Worm (Caenorhabditis elegans) whole organism, L4 larva: ENCODE measurements around the gene F53C3.7.

Source experiments
- F37D6.2 ChIP-seq: sonication (generic microtip); optimal IDR thresholded peaks from 2 replicates; lab custom pipeline; 2016; ENCODE audit warnings: mild to moderate bottlenecking, missing genetic modification characterization, missing compliant biosample characterization
- F44E2.7 ChIP-seq: fragments of 200-800 bp; sonication (Bioruptor generic); IDR thresholded peaks from 2 replicates; pipeline ENCODE4 v2.1.2; 2022; ENCODE audit warnings: missing genetic modification characterization, missing compliant biosample characterization
- F49E8.2 ChIP-seq: sonication (generic microtip); optimal IDR thresholded peaks from 2 replicates; lab custom pipeline; 2016; ENCODE audit warnings: missing compliant biosample characterization, mild to moderate bottlenecking, missing genetic modification characterization, borderline replicate concordance
- T20F7.1 ChIP-seq: fragments of 200-800 bp; sonication (Bioruptor generic); optimal IDR thresholded peaks from 2 replicates; lab custom pipeline; 2018; ENCODE audit warnings: mild to moderate bottlenecking, missing genetic modification characterization, missing compliant biosample characterization
- aha-1 ChIP-seq: fragments of 150-350 bp; peaks from one replicate; lab custom pipeline; 2014; ENCODE audit warnings: missing biosample characterization, missing genetic modification characterization
- attf-4 ChIP-seq: sonication (generic microtip); optimal IDR thresholded peaks from 3 replicates; lab custom pipeline; 2017; ENCODE audit warnings: missing biosample characterization, missing genetic modification characterization
- ceh-28 ChIP-seq: fragments of 150-350 bp; optimal IDR thresholded peaks from 2 replicates; lab custom pipeline; 2014; ENCODE audit warnings: missing biosample characterization, missing genetic modification reagents, missing genetic modification characterization
- ceh-32 ChIP-seq: sonication (generic microtip); optimal IDR thresholded peaks from 2 replicates; lab custom pipeline; 2016; ENCODE audit warnings: mild to moderate bottlenecking, missing genetic modification characterization, missing compliant biosample characterization; ENCODE audit not compliant: poor library complexity
- ceh-62 ChIP-seq: sonication (generic microtip); optimal IDR thresholded peaks from 2 replicates; lab custom pipeline; 2017; ENCODE audit warnings: missing biosample characterization, missing genetic modification characterization
- ceh-82 ChIP-seq: sonication (generic microtip); optimal IDR thresholded peaks from 2 replicates; lab custom pipeline; 2017; ENCODE audit warnings: missing biosample characterization, missing genetic modification characterization
- cey-2 ChIP-seq: sonication (generic microtip); optimal IDR thresholded peaks from 3 replicates; lab custom pipeline; 2017; ENCODE audit warnings: missing genetic modification characterization, mild to moderate bottlenecking, missing compliant biosample characterization, antibody characterized with exemption, borderline replicate concordance; ENCODE audit not compliant: insufficient read depth
- daf-19 ChIP-seq: fragments of 200-800 bp; sonication (Bioruptor generic); conservative IDR thresholded peaks from 2 replicates; pipeline ENCODE4 v1.3.6; 2022; ENCODE audit warnings: missing genetic modification characterization, missing compliant biosample characterization
- dmd-6 ChIP-seq: fragments of 200-800 bp; sonication (Bioruptor generic); IDR thresholded peaks from 2 replicates; pipeline ENCODE4 v1.3.6; 2022; ENCODE audit warnings: missing genetic modification reagents, missing genetic modification characterization, missing compliant biosample characterization
- duxl-1 ChIP-seq: sonication (generic microtip); optimal IDR thresholded peaks from 2 replicates; lab custom pipeline; 2016; ENCODE audit warnings: mild to moderate bottlenecking, missing genetic modification characterization, moderate library complexity, missing compliant biosample characterization; ENCODE audit not compliant: poor library complexity
- dve-1 ChIP-seq: sonication (generic microtip); optimal IDR thresholded peaks from 2 replicates; lab custom pipeline; 2017; ENCODE audit warnings: antibody characterized with exemption, mild to moderate bottlenecking, missing genetic modification characterization, missing compliant biosample characterization; ENCODE audit not compliant: insufficient read depth
- hlh-11 ChIP-seq: fragments of 200-800 bp; sonication (Bioruptor generic); optimal IDR thresholded peaks from 2 replicates; lab custom pipeline; 2018; ENCODE audit warnings: mild to moderate bottlenecking, missing genetic modification characterization, missing compliant biosample characterization
- jun-1 ChIP-seq: fragments of 150-350 bp; optimal IDR thresholded peaks from 2 replicates; lab custom pipeline; 2014; ENCODE audit warnings: missing biosample characterization, missing genetic modification reagents, missing genetic modification characterization
- lim-7 ChIP-seq: fragments of 200-800 bp; sonication (Bioruptor generic); IDR thresholded peaks from 2 replicates; pipeline ENCODE4 v1.3.6; 2022; ENCODE audit warnings: missing genetic modification characterization, missing compliant biosample characterization
- lin-13 ChIP-seq: fragments of 150-350 bp; optimal IDR thresholded peaks from 2 replicates; lab custom pipeline; 2014; ENCODE audit warnings: missing biosample characterization, missing genetic modification reagents, missing genetic modification characterization
- lsy-2 ChIP-seq, 2 experiments: fragments of 150-350 bp in 1 of 2; sonication (generic microtip) in 1 of 2; optimal IDR thresholded peaks; 2 replicates each; lab custom pipeline; 2014 to 2017; ENCODE audit warnings: missing biosample characterization in 2 of 2, missing genetic modification characterization in 2 of 2
- mep-1 ChIP-seq: fragments of 150-350 bp; sonication (generic microtip); optimal IDR thresholded peaks from 3 replicates; lab custom pipeline; 2014; ENCODE audit warnings: missing biosample characterization, missing genetic modification characterization
- mes-2 ChIP-seq: sonication (generic microtip); optimal IDR thresholded peaks from 2 replicates; lab custom pipeline; 2016; ENCODE audit warnings: missing genotype, mild to moderate bottlenecking, missing genetic modification characterization, missing compliant biosample characterization; ENCODE audit not compliant: poor library complexity, severe bottlenecking
- mxl-2 ChIP-seq: fragments of 200-800 bp; sonication (Bioruptor generic); conservative IDR thresholded peaks from 2 replicates; pipeline ENCODE4 v1.3.6; 2022; ENCODE audit warnings: missing genetic modification reagents, missing genetic modification characterization, missing compliant biosample characterization
- nhr-102 ChIP-seq: sonication (generic microtip); optimal IDR thresholded peaks from 2 replicates; lab custom pipeline; 2016; ENCODE audit warnings: mild to moderate bottlenecking, missing genetic modification characterization, moderate library complexity, missing compliant biosample characterization
- nhr-11 ChIP-seq: fragments of 150-350 bp; optimal IDR thresholded peaks from 2 replicates; lab custom pipeline; 2014; ENCODE audit warnings: missing biosample characterization, missing genetic modification characterization
- nhr-28 ChIP-seq: fragments of 150-350 bp; optimal IDR thresholded peaks from 2 replicates; lab custom pipeline; 2014; ENCODE audit warnings: missing biosample characterization, missing genetic modification characterization
- nhr-42 ChIP-seq: fragments of 200-800 bp; sonication (Bioruptor generic); IDR thresholded peaks from 2 replicates; pipeline ENCODE4 v1.3.6; 2022; ENCODE audit warnings: missing genetic modification characterization, missing compliant biosample characterization
- nhr-6 ChIP-seq: fragments of 150-350 bp; optimal IDR thresholded peaks from 2 replicates; lab custom pipeline; 2014; ENCODE audit warnings: missing biosample characterization, missing genetic modification characterization
- nhr-77 ChIP-seq: fragments of 150-350 bp; optimal IDR thresholded peaks from 2 replicates; lab custom pipeline; 2014; ENCODE audit warnings: missing biosample characterization, missing genetic modification characterization
- set-16 ChIP-seq: fragments of 200-800 bp; sonication (Bioruptor generic); IDR thresholded peaks from 2 replicates; pipeline ENCODE4 v1.3.6; 2022; ENCODE audit warnings: missing genetic modification reagents, missing genetic modification characterization, missing compliant biosample characterization
- spr-1 ChIP-seq: sonication (generic microtip); optimal IDR thresholded peaks from 2 replicates; lab custom pipeline; 2016; ENCODE audit warnings: mild to moderate bottlenecking, missing genetic modification characterization, missing compliant biosample characterization
- tra-1 ChIP-seq: fragments of 200-800 bp; sonication (Bioruptor generic); IDR thresholded peaks from 2 replicates; pipeline ENCODE4 v1.3.6; 2022; ENCODE audit warnings: missing genetic modification reagents, missing genetic modification characterization, missing compliant biosample characterization
- unc-62 ChIP-seq, 3 experiments: fragments of 150-350 bp in 1 of 3; sonication (generic microtip); optimal IDR thresholded peaks in 2 of 3; peaks in 1 of 3; 1 replicate in 1 of 3; 2 replicates in 2 of 3; lab custom pipeline; 2014 to 2017; ENCODE audit warnings: missing biosample characterization in 3 of 3, missing genetic modification characterization in 3 of 3, missing genetic modification reagents in 3 of 3, missing genotype in 1 of 3
- zag-1 ChIP-seq: fragments of 150-350 bp; optimal IDR thresholded peaks from 2 replicates; lab custom pipeline; 2014; ENCODE audit warnings: missing biosample characterization, missing genetic modification characterization
- zfp-2 ChIP-seq: sonication (generic microtip); optimal IDR thresholded peaks from 2 replicates; lab custom pipeline; 2016; ENCODE audit warnings: mild to moderate bottlenecking, missing genetic modification characterization, missing compliant biosample characterization
- zfp-3 ChIP-seq: fragments of 200-800 bp; sonication (Bioruptor generic); conservative IDR thresholded peaks from 2 replicates; pipeline ENCODE4 v1.3.6; 2022; ENCODE audit warnings: missing genetic modification reagents, missing genetic modification characterization, missing compliant biosample characterization

Gene F53C3.7

DNA sequence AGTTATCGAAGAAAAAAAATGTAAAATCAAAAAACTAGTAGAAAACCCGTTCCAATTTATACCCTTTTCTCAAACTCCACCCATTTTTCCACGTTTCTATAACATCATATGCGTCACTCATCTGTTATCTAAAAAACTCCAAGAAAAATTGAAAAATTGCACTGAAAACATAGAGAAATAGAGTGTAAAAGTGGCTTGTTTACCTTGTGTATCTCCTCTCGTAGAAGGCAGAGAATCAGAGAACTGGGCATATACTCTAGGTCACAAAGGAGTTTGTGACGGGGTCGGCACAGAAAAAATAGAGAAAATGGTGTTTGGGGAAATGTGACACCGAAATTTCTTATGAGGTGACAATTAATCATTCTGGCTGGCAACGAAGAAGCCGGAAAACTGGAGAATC is 16.4 kb downstream of the F53C3.7 start (continued):
- no peak for TF ChIP-seq attf-4 (tag; lab: Kevin White, UChicago)
- TF ChIP-seq, all 104 proteins: peak for 14

DNA sequence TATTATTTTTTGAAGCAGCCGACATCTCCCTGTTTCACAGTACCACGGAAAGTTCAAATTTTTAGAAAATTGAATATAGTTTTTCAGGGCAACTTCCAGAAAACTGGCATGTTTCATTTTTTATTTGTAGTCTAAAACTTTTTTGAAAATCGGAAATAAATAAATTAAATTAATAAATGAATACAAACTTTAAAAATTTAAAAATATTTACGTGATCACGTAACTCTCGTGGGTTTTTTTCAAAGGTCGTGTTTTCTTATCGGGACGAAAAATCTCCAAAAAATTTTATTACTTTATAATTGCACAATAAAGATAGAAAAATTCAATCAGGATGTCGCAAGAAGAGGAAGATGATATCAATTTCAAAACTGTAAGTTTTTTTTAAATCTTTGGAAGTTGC is 16.9 kb downstream of the F53C3.7 start, which contains the start of gene F53C3.1:
TSS of gene F53C3.1 (plus strand) at position 301 of the 400 bp plus-strand sequence.
- TF ChIP-seq ceh-62 (no peak), zfp-3 (GFP tag; lab: Robert Waterston, UW) (no peak), ceh-82 (tag; lab: Kevin White, UChicago) (no peak), F49E8.2 (tag; lab: Kevin White, UChicago) (no peak), attf-4 (tag; lab: Kevin White, UChicago) (no peak), mxl-2 (GFP tag; lab: Robert Waterston, UW) (no peak), F44E2.7 (GFP tag; lab: Robert Waterston, UW) (no peak), cey-2 (tag; lab: Kevin White, UChicago) (no peak), ceh-32 (no peak), F37D6.2 (no peak), nhr-102 (no peak)

DNA sequence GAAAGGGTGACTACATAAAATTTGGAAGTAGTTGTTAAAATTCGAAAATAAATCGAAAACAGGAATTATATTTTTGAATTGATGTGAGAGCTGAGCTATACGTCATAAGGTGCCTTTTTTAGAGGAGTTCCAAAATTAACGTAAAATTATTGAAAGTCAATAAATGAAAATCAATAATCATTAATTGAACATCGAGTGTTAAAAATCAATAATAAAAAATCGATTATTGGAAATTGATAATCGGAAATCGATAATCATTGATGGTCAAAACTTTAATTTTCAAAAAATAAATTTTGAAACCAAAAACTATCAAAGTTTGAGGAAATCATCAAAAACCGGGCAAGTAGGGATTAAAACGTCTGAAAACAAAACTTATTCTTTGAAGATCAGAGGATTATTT is 18.8 kb downstream of the F53C3.7 start:
- peak; percentile 79 for TF ChIP-seq ceh-28
- TF ChIP-seq lin-13 (GFP tag; lab: Kevin White, UChicago): no peak
- TF ChIP-seq, all 104 proteins: peak for 1

DNA sequence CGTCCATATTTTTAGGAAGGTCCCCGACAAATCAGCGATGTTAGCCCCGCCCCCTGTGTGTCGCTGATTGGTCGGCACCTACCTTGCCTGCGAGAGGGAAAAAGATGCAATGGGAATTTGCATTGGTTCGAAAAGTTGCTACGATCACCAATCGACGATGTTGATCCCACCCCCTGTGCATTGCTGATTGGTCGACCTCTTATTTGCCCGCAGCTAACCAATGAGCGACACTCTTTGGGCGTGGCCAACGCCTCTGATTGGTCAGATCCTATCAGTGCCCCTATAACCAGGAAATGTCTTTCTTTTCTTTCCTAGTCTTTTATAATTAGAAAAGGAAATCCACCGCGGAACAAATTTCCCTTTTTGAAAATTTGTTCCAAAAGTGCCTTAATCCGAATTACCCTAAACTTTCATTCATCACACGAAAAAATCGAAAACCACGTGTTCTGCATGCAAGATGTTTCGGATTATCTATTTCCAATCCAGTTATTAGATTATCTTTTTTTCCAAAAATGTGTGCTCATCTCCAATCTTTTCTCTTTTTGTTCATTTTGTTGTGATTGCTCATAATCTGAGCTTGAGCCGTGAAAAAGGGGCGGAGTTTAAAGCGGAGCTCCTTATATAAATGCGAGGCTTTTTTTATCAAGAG is 23.3 kb downstream of the F53C3.7 start:
- TF ChIP-seq tra-1 (GFP tag; lab: Robert Waterston, UW): 0 out of 2 replicates have a peak, but pooled peaks have one; percentile 7
- peak in 1 of 2 experiments; percentile 6 for TF ChIP-seq unc-62 (GFP tag; optimal IDR thresholded peaks at IDR 0.05 in 1 of 2; lab: Kevin White, UChicago)
- no peak for TF ChIP-seq unc-62 (tag; optimal IDR thresholded peaks at IDR 0.05; lab: Kevin White, UChicago)
- no peak for TF ChIP-seq spr-1
- peak; percentile 66 for TF ChIP-seq aha-1 (tag; lab: Kevin White, UChicago)
- TF ChIP-seq, all 104 proteins: peak for 3

DNA sequence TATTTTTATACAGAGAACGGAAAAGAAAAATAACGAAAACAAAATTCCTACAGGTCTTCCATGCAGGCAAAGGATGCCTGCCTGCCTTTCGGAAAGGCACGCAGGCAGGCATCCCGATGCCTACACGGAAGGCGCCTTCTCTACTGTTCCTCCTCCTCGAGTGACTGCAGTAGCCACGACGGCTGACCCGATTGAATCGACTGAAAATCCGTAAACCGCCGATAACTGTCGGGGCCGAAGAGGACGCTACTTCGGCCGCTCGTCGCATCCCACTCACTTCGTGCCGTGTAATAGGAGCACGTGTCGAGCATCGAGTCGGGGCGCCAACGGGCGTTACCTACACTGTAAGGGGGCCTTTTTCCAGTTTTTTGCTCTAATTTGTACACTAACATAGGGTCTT is 25.8 kb downstream of the F53C3.7 start:
- no peak for TF ChIP-seq zfp-2 (tag; lab: Kevin White, UChicago)
- no peak for TF ChIP-seq lim-7
- peak; percentile 61; the same call in 1 of the 2 replicates for TF ChIP-seq set-16 (GFP tag; lab: Robert Waterston, UW)

DNA sequence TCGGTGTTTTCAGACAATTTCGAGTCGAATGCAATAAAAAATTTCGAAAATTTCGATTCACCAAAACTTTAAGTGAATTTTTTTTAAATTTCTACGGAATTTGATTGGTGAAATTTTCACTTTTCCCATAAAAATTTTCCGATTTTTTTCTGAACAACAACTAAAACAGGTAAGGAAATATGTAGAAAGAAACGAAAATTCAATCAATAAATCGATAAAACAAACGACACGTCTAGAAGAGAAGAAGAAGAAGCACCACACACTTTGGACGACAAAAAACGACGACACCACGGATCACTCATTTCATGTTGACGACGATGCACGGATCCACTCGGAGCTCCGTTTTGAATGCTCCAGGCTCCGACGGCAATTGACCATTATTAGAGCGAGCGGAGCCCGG is 27.8 kb downstream of the F53C3.7 start:
- peak; percentile 80 for TF ChIP-seq ceh-28
- TF ChIP-seq jun-1 (tag; lab: Kevin White, UChicago): no peak

DNA sequence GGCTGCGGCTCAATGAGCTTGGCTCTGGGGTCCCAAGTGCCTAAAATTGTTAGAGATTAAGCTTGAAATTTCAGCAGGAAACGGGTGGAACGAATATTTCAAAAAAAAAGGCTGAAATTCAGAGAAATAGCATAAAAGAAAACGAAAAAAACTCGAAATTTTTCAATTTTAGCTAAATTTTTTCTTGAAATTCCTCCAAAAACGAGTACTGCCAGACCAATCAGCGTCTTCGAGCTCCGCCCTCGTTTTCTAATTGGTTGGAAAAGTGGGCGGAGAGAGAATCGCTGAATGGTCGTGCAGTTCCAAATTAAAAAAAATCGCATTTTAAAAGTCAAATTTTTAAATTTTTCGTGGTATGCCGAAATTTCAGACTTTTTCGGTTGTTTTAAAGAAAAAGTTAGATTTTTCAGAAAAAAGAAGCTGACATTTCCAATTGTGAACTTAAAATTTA is 33.1 kb downstream of the F53C3.7 start, which contains the start of gene plpp-1.1:
TSS of gene plpp-1.1 (minus strand) at position 51 of the 451 bp plus-strand sequence.
- TF ChIP-seq nhr-42 (GFP tag; lab: Robert Waterston, UW) (no peak), aha-1 (tag; lab: Kevin White, UChicago) (peak; percentile 12)

DNA sequence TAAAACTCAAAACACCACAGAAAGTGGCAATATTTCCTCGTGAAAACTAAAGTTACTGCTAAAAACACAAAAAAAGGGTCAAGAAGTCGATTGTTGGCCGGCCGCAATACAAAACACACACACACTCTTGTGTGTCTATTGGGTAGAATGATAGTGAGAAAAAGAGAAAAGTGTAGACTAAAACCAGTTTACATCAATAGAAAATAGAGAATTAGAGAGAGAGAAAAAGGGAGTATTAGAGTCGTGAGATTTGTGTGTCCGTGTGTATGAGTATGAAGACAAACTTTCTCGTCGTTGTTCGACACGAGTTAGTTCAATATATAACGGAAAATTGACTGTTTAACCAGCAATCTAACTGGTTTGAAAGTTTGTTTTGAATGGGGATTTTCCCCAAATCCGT is 34.6 kb downstream of the F53C3.7 start:
- TF ChIP-seq unc-62 (GFP tag; optimal IDR thresholded peaks at IDR 0.05 in 1 of 2; lab: Kevin White, UChicago) (peak in 1 of 2 experiments; percentile 94), unc-62 (tag; optimal IDR thresholded peaks at IDR 0.05; lab: Kevin White, UChicago) (no peak), hlh-11 (peak; percentile 23), duxl-1 (tag; lab: Kevin White, UChicago) (no peak), zag-1 (tag; lab: Kevin White, UChicago) (no peak), mep-1 (peak; percentile 39), nhr-77 (tag; lab: Kevin White, UChicago) (peak; percentile 2), daf-19 (GFP tag; lab: Robert Waterston, UW) (no peak), F37D6.2 (no peak), nhr-11 (tag; lab: Kevin White, UChicago) (peak; percentile 11), T20F7.1 (GFP tag; lab: Kevin White, UChicago) (no peak), lsy-2 (tag; optimal IDR thresholded peaks at IDR 0.05; lab: Kevin White, UChicago) (peak in 1 of 2 experiments; percentile 32), nhr-28 (tag; lab: Kevin White, UChicago) (peak; percentile 98), nhr-6 (tag; lab: Kevin White, UChicago) (peak; percentile 17), dmd-6 (GFP tag; lab: Robert Waterston, UW) (peak; percentile 10; the same call in 1 of the 2 replicates), mes-2 (tag; lab: Kevin White, UChicago) (peak; percentile 3), dve-1 (peak; percentile 25)
